Fruit fly (Drosophila melanogaster): ENCODE measurements around the gene dac.

dac gene

dm6 chr2L:16500469-16500868, 14.7 kb upstream of the dac start (continued):
- peak; percentile 94 for TF ChIP-seq Ptx1 (GFP tag; IDR thresholded peaks at IDR 0.05)
- peak; percentile 72 for TF ChIP-seq nom (GFP tag; optimal IDR thresholded peaks at IDR 0.05)
- TF ChIP-seq CG6813 (GFP tag; optimal IDR thresholded peaks at IDR 0.05): peak; percentile 79
- peak; percentile 92 for TF ChIP-seq Ada2b (GFP tag; IDR thresholded peaks at IDR 0.05)
- peak; percentile 73; the same call in 2 of the 3 replicates for TF ChIP-seq z (GFP tag; IDR thresholded peaks at IDR 0.05)
- peak; percentile 85 for TF ChIP-seq CG18262 (tag; optimal IDR thresholded peaks at IDR 0.05)
- peak; percentile 79 for TF ChIP-seq dimm (GFP tag; IDR thresholded peaks at IDR 0.05)
- peak; percentile 41 for TF ChIP-seq Kr (GFP tag; optimal IDR thresholded peaks at IDR 0.05)
- TF ChIP-seq vnd (GFP tag; IDR thresholded peaks at IDR 0.05; ENCODE audit: partially characterized antibody): no peak
- no peak for TF ChIP-seq pfk (GFP tag; optimal IDR thresholded peaks at IDR 0.05)
- peak; percentile 82 for TF ChIP-seq aop (GFP tag; IDR thresholded peaks at IDR 0.05)
- TF ChIP-seq Nf-YC (tag; optimal IDR thresholded peaks at IDR 0.05): peak; percentile 52
- no peak for TF ChIP-seq prd (optimal IDR thresholded peaks at IDR 0.05)
- peak; percentile 97 for TF ChIP-seq prd (GFP tag; IDR thresholded peaks at IDR 0.05)
- peak; percentile 84 for TF ChIP-seq CG17829 (tag; optimal IDR thresholded peaks at IDR 0.05)
- TF ChIP-seq CG4854 (GFP tag; optimal IDR thresholded peaks at IDR 0.05): peak; percentile 74
- peak; percentile 67 for TF ChIP-seq Ets97D (GFP tag; optimal IDR thresholded peaks at IDR 0.05)
- TF ChIP-seq Blimp-1 (GFP tag; optimal IDR thresholded peaks at IDR 0.05): peak; percentile 89
- TF ChIP-seq CG1603 (tag; optimal IDR thresholded peaks at IDR 0.05): peak; percentile 96
- peak; percentile 97 for TF ChIP-seq Xrp1 (GFP tag; IDR thresholded peaks at IDR 0.05)
- TF ChIP-seq Mes4 (GFP tag; optimal IDR thresholded peaks at IDR 0.05): peak; percentile 72
- TF ChIP-seq TFAM (GFP tag; optimal IDR thresholded peaks at IDR 0.05): no peak
- peak; percentile 91 for TF ChIP-seq H15 (GFP tag; IDR thresholded peaks at IDR 0.05)
- TF ChIP-seq CG6765 (GFP tag; optimal IDR thresholded peaks at IDR 0.05): peak; percentile 51
- TF ChIP-seq CG2875 (GFP tag; optimal IDR thresholded peaks at IDR 0.05): peak; percentile 83
- TF ChIP-seq Myb (GFP tag; optimal IDR thresholded peaks at IDR 0.05): peak; percentile 56
- TF ChIP-seq CG9817 (tag; optimal IDR thresholded peaks at IDR 0.05): peak; percentile 91
- TF ChIP-seq CG6689 (GFP tag; IDR thresholded peaks at IDR 0.05): peak; percentile 93
- peak; percentile 82; the same call in 2 of the 3 replicates for TF ChIP-seq C15 (GFP tag; IDR thresholded peaks at IDR 0.05)
- peak; percentile 28 for TF ChIP-seq crc (GFP tag; optimal IDR thresholded peaks at IDR 0.05)
- peak; percentile 93 for TF ChIP-seq gsb-n (tag; optimal IDR thresholded peaks at IDR 0.05)
- TF ChIP-seq dpn (GFP tag; optimal IDR thresholded peaks at IDR 0.05): peak; percentile 64 to 92
- TF ChIP-seq MESR4 (GFP tag; optimal IDR thresholded peaks at IDR 0.05): peak; percentile 46
- peak; percentile 65 for TF ChIP-seq Deaf1 (tag; optimal IDR thresholded peaks at IDR 0.05)
- peak; percentile 37 for TF ChIP-seq CG4282 (GFP tag; optimal IDR thresholded peaks at IDR 0.05)
- TF ChIP-seq Dip2 (GFP tag; IDR thresholded peaks at IDR 0.05): no peak
- peak; percentile 91 for TF ChIP-seq dmrt11E (tag; optimal IDR thresholded peaks at IDR 0.05)
- TF ChIP-seq CG7928 (GFP tag; optimal IDR thresholded peaks at IDR 0.05): peak; percentile 41
- peak; percentile 90 for TF ChIP-seq slp2 (GFP tag; optimal IDR thresholded peaks at IDR 0.05)
- TF ChIP-seq D19A (tag; optimal IDR thresholded peaks at IDR 0.05): peak; percentile 77
- TF ChIP-seq tap (tag; optimal IDR thresholded peaks at IDR 0.05): peak; percentile 84
- peak; percentile 78 for TF ChIP-seq CG3281 (GFP tag; optimal IDR thresholded peaks at IDR 0.05)
- peak; percentile 75 for TF ChIP-seq CG17612 (GFP tag; IDR thresholded peaks at IDR 0.05)
- TF ChIP-seq Usf (GFP tag; optimal IDR thresholded peaks at IDR 0.05): peak; percentile 47
- peak; percentile 91 for TF ChIP-seq sens-2 (GFP tag; IDR thresholded peaks at IDR 0.05)
- TF ChIP-seq gem (tag; optimal IDR thresholded peaks at IDR 0.05): peak; percentile 94
- peak; percentile 61 to 97 for TF ChIP-seq bsh (GFP tag; optimal IDR thresholded peaks at IDR 0.05)
- peak; percentile 52 for TF ChIP-seq p53 (GFP tag; optimal IDR thresholded peaks at IDR 0.05)
- TF ChIP-seq CG34376 (GFP tag; optimal IDR thresholded peaks at IDR 0.05): peak; percentile 72
- TF ChIP-seq tna (GFP tag; IDR thresholded peaks at IDR 0.05; ENCODE audit: partially characterized antibody): no peak
- peak; percentile 91 for TF ChIP-seq Chrac-16 (GFP tag; optimal IDR thresholded peaks at IDR 0.05)

All from whole organism, embryonic.